1 fruit fly cellular context compared by ENCODE assay signal in the genomic region with DNA sequence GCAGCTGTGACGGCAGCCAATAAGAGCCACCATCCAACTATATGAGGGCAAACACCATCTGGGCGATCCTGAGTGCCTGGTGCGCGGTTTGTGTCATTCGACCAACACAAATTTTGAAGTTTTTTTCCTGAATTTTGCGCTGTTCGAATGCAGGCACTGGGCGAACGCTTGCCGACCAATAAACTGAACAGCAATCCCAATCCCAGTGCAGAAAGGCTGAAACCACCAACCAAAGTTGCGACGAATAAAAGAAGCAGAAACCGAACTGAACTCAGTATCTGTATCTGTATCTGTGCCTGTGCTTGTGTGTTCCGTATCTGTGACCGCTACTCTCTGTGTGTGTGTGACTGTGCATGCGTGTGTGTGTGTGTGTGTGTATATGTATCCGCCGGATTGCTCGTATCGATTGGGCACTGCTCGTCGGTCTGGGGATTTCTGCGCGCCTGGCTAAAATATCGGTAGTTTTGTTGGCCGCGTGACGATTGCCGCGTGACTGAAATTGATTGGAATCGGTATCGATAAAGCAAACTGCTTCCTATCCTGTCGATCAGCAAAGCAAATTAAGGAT.
TF ChIP-seq lines count a peak whose summit lies in the region.

No protein-coding gene starts in this region.

TF ChIP-seq in whole organism, embryonic, 481 proteins besides CTCF, POLR2A, EP300 and RAD21 (continued from another document and continues in another):
- TF ChIP-seq tap (tag; optimal IDR thresholded peaks at IDR 0.05; lab: Kevin White, UChicago) (no peak), vvl (GFP tag; IDR thresholded peaks at IDR 0.05; lab: Robert Waterston, UW) (peak; percentile 28; the same call in 1 of the 2 replicates), CG15601 (tag; optimal IDR thresholded peaks at IDR 0.05; lab: Kevin White, UChicago) (no peak), chinmo (GFP tag; IDR thresholded peaks at IDR 0.05; lab: Robert Waterston, UW; ENCODE audit: partially characterized antibody) (peak; percentile 100), sqz (GFP tag; optimal IDR thresholded peaks at IDR 0.05; lab: Kevin White, UChicago) (peak; percentile 84), Deaf1 (tag; optimal IDR thresholded peaks at IDR 0.05; lab: Kevin White, UChicago) (peak; percentile 80), Hmr (GFP tag; optimal IDR thresholded peaks at IDR 0.05; lab: Kevin White, UChicago) (no peak), CG12219 (GFP tag; optimal IDR thresholded peaks at IDR 0.05; lab: Kevin White, UChicago) (no peak), Dbx (GFP tag; IDR thresholded peaks at IDR 0.05; lab: Robert Waterston, UW) (peak; percentile 43; the same call in 1 of the 3 replicates), sd (tag; optimal IDR thresholded peaks at IDR 0.05; lab: Kevin White, UChicago) (peak; percentile 82), CG7963 (GFP tag; IDR thresholded peaks at IDR 0.05; lab: Robert Waterston, UW; ENCODE audit: partially characterized antibody) (peak; percentile 71), CG12236 (GFP tag; optimal IDR thresholded peaks at IDR 0.05; lab: Kevin White, UChicago) (no peak), CG2199 (GFP tag; IDR thresholded peaks at IDR 0.05; lab: Robert Waterston, UW) (peak; percentile 98), bigmax (GFP tag; optimal IDR thresholded peaks at IDR 0.05; lab: Kevin White, UChicago) (peak; percentile 49), sens-2 (GFP tag; IDR thresholded peaks at IDR 0.05; lab: Robert Waterston, UW) (no peak), ato (GFP tag; IDR thresholded peaks at IDR 0.05; lab: Robert Waterston, UW; ENCODE audit: partially characterized antibody) (peak; percentile 73), zf30C (GFP tag; optimal IDR thresholded peaks at IDR 0.05; lab: Kevin White, UChicago) (no peak), sim (GFP tag; IDR thresholded peaks at IDR 0.05; lab: Robert Waterston, UW) (no peak), slp2 (GFP tag; optimal IDR thresholded peaks at IDR 0.05; lab: Kevin White, UChicago) (no peak), Adf1 (GFP tag; IDR thresholded peaks at IDR 0.05; lab: Robert Waterston, UW) (peak; percentile 74), oc (tag; optimal IDR thresholded peaks at IDR 0.05; lab: Kevin White, UChicago) (peak; percentile 24), BEAF-32 (GFP tag; optimal IDR thresholded peaks at IDR 0.05; lab: Kevin White, UChicago) (peak; percentile 71), Bdp1 (GFP tag; optimal IDR thresholded peaks at IDR 0.05; lab: Kevin White, UChicago) (no peak), kah (GFP tag; optimal IDR thresholded peaks at IDR 0.05; lab: Kevin White, UChicago) (peak; percentile 80), unc-4 (GFP tag; IDR thresholded peaks at IDR 0.05; lab: Robert Waterston, UW; ENCODE audit: partially characterized antibody) (peak; percentile 66), CG34422 (GFP tag; IDR thresholded peaks at IDR 0.05; lab: Robert Waterston, UW) (peak; percentile 46; the same call in 1 of the 3 replicates), pan (optimal IDR thresholded peaks at IDR 0.05; lab: Kevin White, UChicago) (no peak), pan (GFP tag; optimal IDR thresholded peaks at IDR 0.05 in 1 of 2, IDR thresholded peaks at IDR 0.05 in 1 of 2) (peak in 1 of 2 experiments; percentile 33), lab (GFP tag; optimal IDR thresholded peaks at IDR 0.05; lab: Kevin White, UChicago) (no peak), trh (GFP tag; optimal IDR thresholded peaks at IDR 0.05; lab: Kevin White, UChicago) (no peak), knrl (GFP tag; IDR thresholded peaks at IDR 0.05; lab: Robert Waterston, UW; ENCODE audit: partially characterized antibody) (peak; percentile 65), ci (GFP tag; IDR thresholded peaks at IDR 0.05; lab: Robert Waterston, UW) (peak; percentile 78), lola (GFP tag; optimal IDR thresholded peaks at IDR 0.05; lab: Kevin White, UChicago) (peak in 1 of 3 experiments; percentile 90), CG8290 (GFP tag; optimal IDR thresholded peaks at IDR 0.05; lab: Kevin White, UChicago) (no peak), CG8290 (tag; optimal IDR thresholded peaks at IDR 0.05; lab: Kevin White, UChicago) (peak in 1 of 2 experiments; percentile 77), B-H2 (GFP tag; optimal IDR thresholded peaks at IDR 0.05; lab: Kevin White, UChicago) (peak; percentile 5), Opbp (GFP tag; IDR thresholded peaks at IDR 0.05; lab: Robert Waterston, UW; ENCODE audit: partially characterized antibody) (peak; percentile 82), CG17912 (GFP tag; optimal IDR thresholded peaks at IDR 0.05; lab: Kevin White, UChicago) (peak; percentile 53), CG14860 (GFP tag; IDR thresholded peaks at IDR 0.05; lab: Robert Waterston, UW; ENCODE audit: partially characterized antibody) (peak; percentile 51; the same call in 1 of the 3 replicates), CG4282 (GFP tag; optimal IDR thresholded peaks at IDR 0.05; lab: Kevin White, UChicago) (no peak), Drgx (GFP tag; IDR thresholded peaks at IDR 0.05; lab: Robert Waterston, UW) (peak; percentile 69), CG32532 (GFP tag; IDR thresholded peaks at IDR 0.05; lab: Robert Waterston, UW) (peak; percentile 48; the same call in 1 of the 2 replicates), CG31365 (tag; optimal IDR thresholded peaks at IDR 0.05; lab: Kevin White, UChicago) (peak; percentile 44), cg (GFP tag; optimal IDR thresholded peaks at IDR 0.05; lab: Kevin White, UChicago) (peak; percentile 100), E2f2 (GFP tag; IDR thresholded peaks at IDR 0.05; lab: Robert Waterston, UW) (no peak), CG33557 (GFP tag; optimal IDR thresholded peaks at IDR 0.05; lab: Kevin White, UChicago) (no peak), ab (GFP tag; optimal IDR thresholded peaks at IDR 0.05; lab: Kevin White, UChicago) (no peak), CG4707 (GFP tag; optimal IDR thresholded peaks at IDR 0.05; lab: Kevin White, UChicago) (peak; percentile 17), CG2120 (GFP tag; optimal IDR thresholded peaks at IDR 0.05; lab: Kevin White, UChicago) (no peak), org-1 (GFP tag; optimal IDR thresholded peaks at IDR 0.05; lab: Kevin White, UChicago) (no peak), CG1602 (GFP tag; optimal IDR thresholded peaks at IDR 0.05; lab: Kevin White, UChicago) (no peak), CG11696 (GFP tag; IDR thresholded peaks at IDR 0.05; lab: Robert Waterston, UW) (0 out of 2 replicates have a peak, but pooled peaks have one; percentile 12), z (GFP tag; IDR thresholded peaks at IDR 0.05; lab: Robert Waterston, UW) (0 out of 3 replicates have a peak, but pooled peaks have one; percentile 35), hkb (optimal IDR thresholded peaks at IDR 0.05; lab: Kevin White, UChicago) (no peak), hkb (GFP tag; IDR thresholded peaks at IDR 0.05; lab: Robert Waterston, UW) (peak; percentile 31; the same call in 1 of the 2 replicates), shn (GFP tag; optimal IDR thresholded peaks at IDR 0.05; lab: Kevin White, UChicago) (no peak), CG33213 (GFP tag; optimal IDR thresholded peaks at IDR 0.05; lab: Kevin White, UChicago) (peak; percentile 23), Nf-YB (GFP tag; optimal IDR thresholded peaks at IDR 0.05; lab: Kevin White, UChicago) (peak; percentile 100), az2 (GFP tag; optimal IDR thresholded peaks at IDR 0.05; lab: Kevin White, UChicago) (no peak), hth (optimal IDR thresholded peaks at IDR 0.05; lab: Kevin White, UChicago) (no peak), fd64A (GFP tag; optimal IDR thresholded peaks at IDR 0.05; lab: Kevin White, UChicago) (peak; percentile 41), CkIIα-i1 (GFP tag; IDR thresholded peaks at IDR 0.05; lab: Robert Waterston, UW) (no peak), amos (GFP tag; IDR thresholded peaks at IDR 0.05; lab: Robert Waterston, UW; ENCODE audit: partially characterized antibody) (peak; percentile 77), cwo (GFP tag; optimal IDR thresholded peaks at IDR 0.05; lab: Kevin White, UChicago) (peak; percentile 95), kni (GFP tag; optimal IDR thresholded peaks at IDR 0.05; lab: Kevin White, UChicago) (peak; percentile 94), CG13894 (tag; optimal IDR thresholded peaks at IDR 0.05; lab: Kevin White, UChicago) (peak; percentile 93), CG9727 (GFP tag; optimal IDR thresholded peaks at IDR 0.05; lab: Kevin White, UChicago) (no peak), nerfin-1 (tag; optimal IDR thresholded peaks at IDR 0.05; lab: Kevin White, UChicago) (peak; percentile 12), pfk (GFP tag; optimal IDR thresholded peaks at IDR 0.05; lab: Kevin White, UChicago) (peak; percentile 46), CHES-1-like (GFP tag; optimal IDR thresholded peaks at IDR 0.05; lab: Kevin White, UChicago) (no peak), MBD-R2 (GFP tag; IDR thresholded peaks at IDR 0.05; lab: Robert Waterston, UW) (no peak), CG6765 (GFP tag; optimal IDR thresholded peaks at IDR 0.05; lab: Kevin White, UChicago) (peak; percentile 23), CG34224 (GFP tag; IDR thresholded peaks at IDR 0.05; lab: Robert Waterston, UW; ENCODE audit: partially characterized antibody) (peak; percentile 80), croc (GFP tag; conservative IDR thresholded peaks at IDR 0.05; lab: Robert Waterston, UW) (no peak), CG18262 (tag; optimal IDR thresholded peaks at IDR 0.05; lab: Kevin White, UChicago) (peak; percentile 10), sna (GFP tag; IDR thresholded peaks at IDR 0.05; lab: Robert Waterston, UW; ENCODE audit: partially characterized antibody) (peak; percentile 84), Lim3 (GFP tag; IDR thresholded peaks at IDR 0.05; lab: Robert Waterston, UW) (no peak), zen (tag; optimal IDR thresholded peaks at IDR 0.05; lab: Kevin White, UChicago) (no peak), abd-A (tag; optimal IDR thresholded peaks at IDR 0.05; lab: Kevin White, UChicago) (peak; percentile 94), NFAT (GFP tag; IDR thresholded peaks at IDR 0.05; lab: Robert Waterston, UW) (peak; percentile 32; the same call in 1 of the 2 replicates), HLH4C (GFP tag; IDR thresholded peaks at IDR 0.05; lab: Robert Waterston, UW; ENCODE audit: partially characterized antibody) (peak; percentile 60; the same call in 1 of the 3 replicates), nau (GFP tag; optimal IDR thresholded peaks at IDR 0.05; lab: Kevin White, UChicago) (peak; percentile 25), CG16813 (GFP tag; IDR thresholded peaks at IDR 0.05; lab: Robert Waterston, UW; ENCODE audit: partially characterized antibody) (peak; percentile 70), stwl (tag; optimal IDR thresholded peaks at IDR 0.05; lab: Kevin White, UChicago) (peak; percentile 33), Hr78 (GFP tag; optimal IDR thresholded peaks at IDR 0.05; lab: Kevin White, UChicago) (peak in 1 of 2 experiments; percentile 52), exex (tag; optimal IDR thresholded peaks at IDR 0.05; lab: Kevin White, UChicago) (peak; percentile 48), Hr3 (GFP tag; optimal IDR thresholded peaks at IDR 0.05; lab: Kevin White, UChicago) (no peak), chif (GFP tag; optimal IDR thresholded peaks at IDR 0.05; lab: Kevin White, UChicago) (no peak), CG11695 (GFP tag; IDR thresholded peaks at IDR 0.05; lab: Robert Waterston, UW) (peak; percentile 9; the same call in 1 of the 3 replicates), Dek (tag; optimal IDR thresholded peaks at IDR 0.05; lab: Kevin White, UChicago) (no peak), Neu2 (GFP tag; optimal IDR thresholded peaks at IDR 0.05; lab: Kevin White, UChicago; ENCODE audit: borderline replicate concordance) (peak; percentile 69), CG12942 (GFP tag; optimal IDR thresholded peaks at IDR 0.05; lab: Kevin White, UChicago) (no peak), CG10959 (GFP tag; IDR thresholded peaks at IDR 0.05; lab: Robert Waterston, UW) (no peak), bbx (GFP tag; IDR thresholded peaks at IDR 0.05; lab: Robert Waterston, UW; ENCODE audit: partially characterized antibody) (peak; percentile 88), CG8478 (optimal IDR thresholded peaks at IDR 0.05; lab: Kevin White, UChicago) (peak; percentile 99), Gsc (GFP tag; IDR thresholded peaks at IDR 0.05; lab: Robert Waterston, UW) (no peak), CG4328 (GFP tag; optimal IDR thresholded peaks at IDR 0.05; lab: Kevin White, UChicago) (peak; percentile 31), CG6813 (GFP tag; optimal IDR thresholded peaks at IDR 0.05; lab: Kevin White, UChicago) (no peak), ind (GFP tag; optimal IDR thresholded peaks at IDR 0.05; lab: Kevin White, UChicago) (no peak), CG11560 (tag; IDR thresholded peaks at IDR 0.05; lab: Robert Waterston, UW) (no peak), gt (GFP tag; IDR thresholded peaks at IDR 0.05; lab: Robert Waterston, UW) (no peak), mld (GFP tag; IDR thresholded peaks at IDR 0.05; lab: Robert Waterston, UW; ENCODE audit: partially characterized antibody) (peak; percentile 55; the same call in 1 of the 3 replicates), Nf-YA (GFP tag; IDR thresholded peaks at IDR 0.05; lab: Robert Waterston, UW) (peak; percentile 71), gro (GFP tag; optimal IDR thresholded peaks at IDR 0.05; lab: Kevin White, UChicago) (peak; percentile 13), en (GFP tag; optimal IDR thresholded peaks at IDR 0.05; lab: Kevin White, UChicago) (no peak), Nf-YC (tag; optimal IDR thresholded peaks at IDR 0.05; lab: Kevin White, UChicago) (peak; percentile 100), Lhr (GFP tag; optimal IDR thresholded peaks at IDR 0.05; lab: Kevin White, UChicago) (peak; percentile 97), sc (optimal IDR thresholded peaks at IDR 0.05; lab: Kevin White, UChicago) (peak in 1 of 2 experiments; percentile 67), sc (GFP tag; optimal IDR thresholded peaks at IDR 0.05; lab: Kevin White, UChicago) (no peak), HmgZ (tag; optimal IDR thresholded peaks at IDR 0.05; lab: Kevin White, UChicago) (peak; percentile 75), NfI (GFP tag; optimal IDR thresholded peaks at IDR 0.05; lab: Kevin White, UChicago) (peak; percentile 6), sug (tag; optimal IDR thresholded peaks at IDR 0.05; lab: Kevin White, UChicago) (peak; percentile 69), run (tag; optimal IDR thresholded peaks at IDR 0.05; lab: Kevin White, UChicago) (peak; percentile 43), CG6791 (GFP tag; IDR thresholded peaks at IDR 0.05; lab: Robert Waterston, UW; ENCODE audit: partially characterized antibody) (peak; percentile 84), sob (GFP tag; IDR thresholded peaks at IDR 0.05; lab: Robert Waterston, UW) (no peak; the same call in 1 of the 2 replicates), onecut (GFP tag; IDR thresholded peaks at IDR 0.05; lab: Robert Waterston, UW) (peak; percentile 100), ftz-f1 (GFP tag; optimal IDR thresholded peaks at IDR 0.05; lab: Kevin White, UChicago) (peak; percentile 91), Hey (tag; optimal IDR thresholded peaks at IDR 0.05; lab: Kevin White, UChicago) (peak; percentile 8), CG6175 (GFP tag; IDR thresholded peaks at IDR 0.05; lab: Robert Waterston, UW) (peak; percentile 60; the same call in 1 of the 3 replicates), CG2875 (GFP tag; optimal IDR thresholded peaks at IDR 0.05; lab: Kevin White, UChicago) (no peak), CG8089 (GFP tag; optimal IDR thresholded peaks at IDR 0.05; lab: Kevin White, UChicago) (no peak)
